Fruit fly (Drosophila melanogaster) whole organism, embryonic: ENCODE results near the gene Gel.

Source experiments
- CG10366 ChIP-seq: fragments of 200-800 bp; sonication (Bioruptor generic); IDR thresholded peaks from 2 replicates; pipeline ENCODE4 v1.3.6; 2022; ENCODE audit warnings: missing biosample characterization, missing genetic modification characterization
- CG11085 ChIP-seq: fragments of 200-800 bp; sonication (Bioruptor generic); IDR thresholded peaks from 2 replicates; pipeline ENCODE4 v1.3.6; 2022; ENCODE audit warnings: missing biosample characterization, missing genetic modification characterization
- CG11398 ChIP-seq: fragments of 200-800 bp; sonication (Bioruptor generic); optimal IDR thresholded peaks from 2 replicates; lab custom pipeline; 2016; ENCODE audit warnings: missing biosample characterization, missing genetic modification characterization
- CG11456 ChIP-seq: fragments of 200-800 bp; sonication (Bioruptor generic); IDR thresholded peaks from 3 replicates; pipeline ENCODE4 v1.3.6; 2022; ENCODE audit warnings: missing biosample characterization, missing genetic modification characterization
- CG12391 ChIP-seq: fragments of 200-800 bp; sonication (Bioruptor generic); optimal IDR thresholded peaks from 3 replicates; lab custom pipeline; 2018; ENCODE audit warnings: missing biosample characterization, mild to moderate bottlenecking, missing genetic modification characterization, moderate library complexity
- CG13123 ChIP-seq: fragments of 200-800 bp; sonication (Bioruptor generic); optimal IDR thresholded peaks from 2 replicates; lab custom pipeline; 2016; ENCODE audit warnings: missing biosample characterization, missing genetic modification characterization
- CG17186 ChIP-seq: fragments of 200-800 bp; sonication (Bioruptor generic); optimal IDR thresholded peaks from 3 replicates; lab custom pipeline; 2017; ENCODE audit warnings: missing biosample characterization, missing genetic modification reagents, missing genetic modification characterization
- CG17359 ChIP-seq: fragments of 200-800 bp; sonication (Bioruptor generic); optimal IDR thresholded peaks from 3 replicates; lab custom pipeline; 2018; ENCODE audit warnings: missing biosample characterization, mild to moderate bottlenecking, missing genetic modification characterization, moderate library complexity
- CG1792 ChIP-seq: fragments of 200-800 bp; sonication (Bioruptor generic); optimal IDR thresholded peaks from 2 replicates; lab custom pipeline; 2016; ENCODE audit warnings: missing biosample characterization, missing genetic modification characterization
- CG18619 ChIP-seq: fragments of 200-800 bp; sonication (Bioruptor generic); optimal IDR thresholded peaks from 3 replicates; lab custom pipeline; 2017; ENCODE audit warnings: missing biosample characterization, mild to moderate bottlenecking, missing genetic modification characterization
- CG2129 ChIP-seq: fragments of 200-800 bp; sonication (Bioruptor generic); IDR thresholded peaks from 2 replicates; pipeline ENCODE4 v1.3.6; 2022; ENCODE audit warnings: missing biosample characterization, missing genetic modification characterization; ENCODE audit not compliant: partially characterized antibody
- CG2712 ChIP-seq: fragments of 200-800 bp; optimal IDR thresholded peaks from 3 replicates; lab custom pipeline; 2019; ENCODE audit warnings: missing biosample characterization, mild to moderate bottlenecking, missing genetic modification characterization, moderate library complexity
- CG2875 ChIP-seq: fragments of 200-800 bp; sonication (Bioruptor generic); optimal IDR thresholded peaks from 2 replicates; lab custom pipeline; 2017; ENCODE audit warnings: missing biosample characterization, mild to moderate bottlenecking, missing genetic modification characterization, missing genetic modification reagents
- CG30020 ChIP-seq: fragments of 200-800 bp; optimal IDR thresholded peaks from 2 replicates; lab custom pipeline; 2019; ENCODE audit warnings: missing biosample characterization, mild to moderate bottlenecking, missing genetic modification characterization, moderate library complexity
- CG3726 ChIP-seq: fragments of 200-800 bp; sonication (Bioruptor generic); IDR thresholded peaks from 3 replicates; pipeline ENCODE4, ENCODE4 v1.3.6; 2022; ENCODE audit warnings: missing biosample characterization, missing genetic modification characterization
- CG5245 ChIP-seq: fragments of 200-800 bp; sonication (Bioruptor generic); optimal IDR thresholded peaks from 3 replicates; lab custom pipeline; 2016; ENCODE audit warnings: missing biosample characterization, missing genetic modification characterization
- CG6791 ChIP-seq: fragments of 200-800 bp; sonication (Bioruptor generic); IDR thresholded peaks from 3 replicates; pipeline ENCODE4 v1.3.6; 2022; ENCODE audit warnings: missing biosample characterization, missing genetic modification characterization; ENCODE audit not compliant: partially characterized antibody
- CG7357 ChIP-seq: fragments of 200-800 bp; sonication (Bioruptor generic); IDR thresholded peaks from 3 replicates; pipeline ENCODE4 v1.3.6; 2022; ENCODE audit warnings: missing biosample characterization, missing genetic modification characterization
- CG7987 ChIP-seq: fragments of 200-800 bp; sonication (Bioruptor generic); optimal IDR thresholded peaks from 2 replicates; lab custom pipeline; 2018; ENCODE audit warnings: missing biosample characterization, mild to moderate bottlenecking, missing genetic modification characterization, moderate library complexity
- CG9876 ChIP-seq: fragments of 200-800 bp; sonication (Bioruptor generic); optimal IDR thresholded peaks from 2 replicates; lab custom pipeline; 2016; ENCODE audit warnings: missing biosample characterization, missing genetic modification characterization
- CG9932 ChIP-seq: fragments of 200-800 bp; sonication (Bioruptor generic); IDR thresholded peaks from 2 replicates; pipeline ENCODE4 v1.3.6; 2022; ENCODE audit warnings: missing biosample characterization, missing genetic modification characterization
- CHES-1-like ChIP-seq: fragments of 200-800 bp; sonication (Bioruptor generic); optimal IDR thresholded peaks from 2 replicates; lab custom pipeline; 2016; ENCODE audit warnings: missing biosample characterization, missing genetic modification characterization
- CTCF ChIP-seq: fragments of 200-800 bp; sonication (Bioruptor generic); optimal IDR thresholded peaks from 2 replicates; lab custom pipeline; 2017; ENCODE audit warnings: missing biosample characterization, mild to moderate bottlenecking, missing genetic modification characterization, moderate library complexity
- CrebB ChIP-seq: fragments of 200-800 bp; sonication (Bioruptor generic); optimal IDR thresholded peaks from 3 replicates; lab custom pipeline; 2018; ENCODE audit warnings: missing biosample characterization, mild to moderate bottlenecking, missing genetic modification characterization
- Dip3 ChIP-seq: fragments of 200-800 bp; sonication (Bioruptor generic); optimal IDR thresholded peaks from 3 replicates; lab custom pipeline; 2016; ENCODE audit warnings: missing biosample characterization, missing genetic modification characterization
- HLH4C ChIP-seq: fragments of 200-800 bp; sonication (Bioruptor generic); IDR thresholded peaks from 3 replicates; pipeline ENCODE4 v1.3.6; 2022; ENCODE audit warnings: missing biosample characterization, missing genetic modification characterization; ENCODE audit not compliant: partially characterized antibody
- Hmr ChIP-seq: fragments of 200-800 bp; sonication (Bioruptor generic); optimal IDR thresholded peaks from 3 replicates; lab custom pipeline; 2017; ENCODE audit warnings: mild to moderate bottlenecking, missing biosample characterization, missing genetic modification reagents, missing genetic modification characterization
- Hr51 ChIP-seq, 2 experiments: fragments of 200-800 bp; sonication (Bioruptor generic); optimal IDR thresholded peaks; 2 replicates in 1 of 2; 3 replicates in 1 of 2; lab custom pipeline; 2016 to 2018; ENCODE audit warnings: missing biosample characterization in 2 of 2, missing genetic modification characterization in 2 of 2, mild to moderate bottlenecking in 1 of 2, moderate library complexity in 1 of 2
- Lpt ChIP-seq: fragments of >200 bp; optimal IDR thresholded peaks from 2 replicates; lab custom pipeline; 2018; ENCODE audit warnings: missing biosample characterization, missing genetic modification characterization
- Med ChIP-seq: fragments of 200-800 bp; sonication (Bioruptor generic); peaks from one replicate; lab custom pipeline; 2016; ENCODE audit warnings: missing biosample characterization, missing genetic modification characterization, mild to moderate bottlenecking, inconsistent platforms, moderate library complexity
- Mrtf ChIP-seq: fragments of 200-800 bp; sonication (Bioruptor generic); IDR thresholded peaks from 3 replicates; pipeline ENCODE4 v1.3.6; 2022; ENCODE audit warnings: missing biosample characterization, missing genetic modification characterization
- Myb ChIP-seq: fragments of 200-800 bp; sonication (Bioruptor generic); optimal IDR thresholded peaks from 2 replicates; lab custom pipeline; 2016; ENCODE audit warnings: missing biosample characterization, missing genetic modification characterization
- Nf-YA ChIP-seq: fragments of 200-800 bp; sonication (Bioruptor generic); IDR thresholded peaks from 2 replicates; pipeline ENCODE4 v1.3.6; 2022; ENCODE audit warnings: missing biosample characterization, missing genetic modification characterization
- Nf-YC ChIP-seq: fragments of 200-800 bp; optimal IDR thresholded peaks from 3 replicates; lab custom pipeline; 2019; ENCODE audit warnings: missing biosample characterization, mild to moderate bottlenecking, missing genetic modification characterization, moderate library complexity
- NfI ChIP-seq: fragments of 200-800 bp; sonication (Bioruptor generic); optimal IDR thresholded peaks from 3 replicates; lab custom pipeline; 2018; ENCODE audit warnings: missing biosample characterization, mild to moderate bottlenecking, missing genetic modification characterization, moderate library complexity
- Poxn ChIP-seq: fragments of 200-800 bp; sonication (Bioruptor generic); IDR thresholded peaks from 2 replicates; pipeline ENCODE4 v1.3.6; 2022; ENCODE audit warnings: missing biosample characterization, missing genetic modification characterization
- Spps ChIP-seq: fragments of 200-800 bp; sonication (Bioruptor generic); optimal IDR thresholded peaks from 2 replicates; lab custom pipeline; 2018; ENCODE audit warnings: missing biosample characterization, mild to moderate bottlenecking, missing genetic modification characterization
- YL-1 ChIP-seq: fragments of 200-800 bp; sonication (Bioruptor generic); optimal IDR thresholded peaks from 3 replicates; lab custom pipeline; 2017; ENCODE audit warnings: missing biosample characterization, mild to moderate bottlenecking, missing genetic modification characterization
- bcd ChIP-seq: fragments of 200-800 bp; sonication (Bioruptor generic); optimal IDR thresholded peaks from 2 replicates; lab custom pipeline; 2017; ENCODE audit warnings: missing biosample characterization, mild to moderate bottlenecking, missing genetic modification characterization
- crol ChIP-seq: fragments of 200-800 bp; sonication (Bioruptor generic); IDR thresholded peaks from 2 replicates; pipeline ENCODE4 v1.3.6; 2022; ENCODE audit warnings: missing biosample characterization, missing genetic modification characterization
- en ChIP-seq: fragments of 200-800 bp; sonication (Bioruptor generic); optimal IDR thresholded peaks from 2 replicates; lab custom pipeline; 2016; ENCODE audit warnings: missing biosample characterization, missing genetic modification characterization
- fd64A ChIP-seq: fragments of 200-800 bp; sonication (Bioruptor generic); optimal IDR thresholded peaks from 3 replicates; lab custom pipeline; 2018; ENCODE audit warnings: missing biosample characterization, mild to moderate bottlenecking, missing genetic modification characterization
- hkb ChIP-seq, 2 experiments: fragments of 200-800 bp in 1 of 2; fragments of >200 bp in 1 of 2; sonication (Bioruptor generic) in 1 of 2; IDR thresholded peaks in 1 of 2; optimal IDR thresholded peaks in 1 of 2; 2 replicates each; pipeline versions ENCODE4 v1.3.6 to Lab custom; 2017 to 2022; ENCODE audit warnings: missing biosample characterization in 1 of 2, missing genetic modification characterization in 1 of 2
- mld ChIP-seq: fragments of 200-800 bp; sonication (Bioruptor generic); IDR thresholded peaks from 3 replicates; pipeline ENCODE4 v1.3.6; 2022; ENCODE audit warnings: missing biosample characterization, missing genetic modification characterization; ENCODE audit not compliant: partially characterized antibody
- nerfin-2 ChIP-seq: fragments of 200-800 bp; sonication (Bioruptor generic); IDR thresholded peaks from 2 replicates; pipeline ENCODE4 v1.3.6; 2022; ENCODE audit warnings: missing biosample characterization, missing genetic modification characterization; ENCODE audit not compliant: partially characterized antibody
- p53 ChIP-seq: fragments of 200-800 bp; sonication (Bioruptor generic); optimal IDR thresholded peaks from 2 replicates; lab custom pipeline; 2016; ENCODE audit warnings: missing biosample characterization, missing genetic modification characterization
- pb ChIP-seq: fragments of 200-800 bp; sonication (Bioruptor generic); optimal IDR thresholded peaks from 3 replicates; lab custom pipeline; 2016; ENCODE audit warnings: missing biosample characterization, missing genetic modification characterization
- slp2 ChIP-seq: fragments of 200-800 bp; sonication (Bioruptor generic); optimal IDR thresholded peaks from 2 replicates; lab custom pipeline; 2016; ENCODE audit warnings: missing biosample characterization, missing genetic modification characterization
- sob ChIP-seq: fragments of 200-800 bp; sonication (Bioruptor generic); IDR thresholded peaks from 2 replicates; pipeline ENCODE4 v1.3.6; 2022; ENCODE audit warnings: missing biosample characterization, missing genetic modification characterization
- zen ChIP-seq: fragments of 200-800 bp; sonication (Bioruptor generic); optimal IDR thresholded peaks from 3 replicates; lab custom pipeline; 2018; ENCODE audit warnings: missing biosample characterization, mild to moderate bottlenecking, missing genetic modification characterization, moderate library complexity
- zfh2 ChIP-seq: fragments of 200-800 bp; sonication (Bioruptor generic); optimal IDR thresholded peaks from 2 replicates; lab custom pipeline; 2016; ENCODE audit warnings: missing biosample characterization, missing genetic modification characterization

The Gel gene

DNA sequence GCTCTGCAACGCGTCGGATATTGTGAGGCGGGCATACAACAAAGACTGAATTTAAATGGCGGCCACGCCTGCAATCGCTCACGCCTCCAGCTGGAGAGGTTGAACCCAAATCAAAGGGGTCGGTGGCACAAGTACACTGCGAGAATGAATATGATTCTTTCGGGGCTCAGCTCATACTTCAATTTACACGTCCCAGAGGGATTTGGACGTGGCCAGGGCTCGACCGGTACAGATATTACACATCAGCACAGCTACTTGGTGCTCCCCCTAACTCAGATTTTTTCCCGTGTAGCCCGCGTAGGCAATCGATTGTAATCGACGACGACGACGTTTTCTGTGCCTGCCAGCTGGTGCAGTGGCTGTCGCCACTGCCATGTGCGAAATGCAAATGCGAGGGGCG is 21.0 kb upstream of the Gel start (continued):
- TF ChIP-seq Hmr (GFP tag; lab: Kevin White, UChicago) (peak; percentile 62), CG30020 (tag; lab: Kevin White, UChicago) (no peak), crol (GFP tag; lab: Robert Waterston, UW) (no peak), CG2129 (GFP tag; lab: Robert Waterston, UW) (no peak), CG11085 (GFP tag; lab: Robert Waterston, UW) (peak; percentile 73), Poxn (GFP tag; lab: Robert Waterston, UW) (no peak), pb (GFP tag; lab: Kevin White, UChicago) (peak; percentile 76), CG3726 (peak; percentile 80; the same call in 2 of the 3 replicates), Spps (peak; percentile 3), CTCF (peak; percentile 31), CHES-1-like (GFP tag; lab: Kevin White, UChicago) (peak; percentile 39), fd64A (GFP tag; lab: Kevin White, UChicago) (peak; percentile 35), CG2875 (GFP tag; lab: Kevin White, UChicago) (peak; percentile 66), YL-1 (GFP tag; lab: Kevin White, UChicago) (no peak), CG5245 (GFP tag; lab: Kevin White, UChicago) (peak; percentile 82), Mrtf (GFP tag; lab: Robert Waterston, UW) (peak; percentile 91), zfh2 (GFP tag; lab: Kevin White, UChicago) (peak; percentile 12), HLH4C (GFP tag; lab: Robert Waterston, UW) (no peak), NfI (GFP tag; lab: Kevin White, UChicago) (peak; percentile 70), CG9932 (GFP tag; lab: Robert Waterston, UW) (peak; percentile 55; the same call in 1 of the 2 replicates), Hr51 (GFP tag; optimal IDR thresholded peaks at IDR 0.05; lab: Kevin White, UChicago) (peak; percentile 40 to 85), CG10366 (peak; percentile 91), CG7357 (peak; percentile 73; the same call in 2 of the 3 replicates), Lpt (GFP tag; lab: Kevin White, UChicago) (no peak), CG2712 (tag; lab: Kevin White, UChicago) (peak; percentile 79), en (GFP tag; lab: Kevin White, UChicago) (peak; percentile 46), bcd (GFP tag; lab: Kevin White, UChicago) (peak; percentile 76), Nf-YA (GFP tag; lab: Robert Waterston, UW) (peak; percentile 87), CG11456 (GFP tag; lab: Robert Waterston, UW) (peak; percentile 89), CG13123 (GFP tag; lab: Kevin White, UChicago) (peak; percentile 26), mld (GFP tag; lab: Robert Waterston, UW) (no peak), Myb (GFP tag; lab: Kevin White, UChicago) (peak; percentile 46), CG17186 (peak; percentile 44), CG1792 (GFP tag; lab: Kevin White, UChicago) (peak; percentile 46), CG7987 (peak; percentile 46), Dip3 (GFP tag; lab: Kevin White, UChicago) (peak; percentile 47), hkb (optimal IDR thresholded peaks at IDR 0.05; lab: Kevin White, UChicago) (no peak), hkb (GFP tag; IDR thresholded peaks at IDR 0.05; lab: Robert Waterston, UW) (peak; percentile 92), CG18619 (peak; percentile 61), zen (peak; percentile 35), CG17359 (peak; percentile 87), p53 (peak; percentile 34), sob (GFP tag; lab: Robert Waterston, UW) (peak; percentile 87), CG9876 (GFP tag; lab: Kevin White, UChicago) (peak; percentile 54), CG12391 (tag; lab: Kevin White, UChicago) (no peak), CG11398 (GFP tag; lab: Kevin White, UChicago) (peak; percentile 68), CG6791 (GFP tag; lab: Robert Waterston, UW) (no peak), CrebB (peak; percentile 51), Med (GFP tag; lab: Kevin White, UChicago) (peak; percentile 98), slp2 (peak; percentile 77), nerfin-2 (no peak), Nf-YC (tag; lab: Kevin White, UChicago) (peak; percentile 27)
